Worm (Caenorhabditis elegans): ENCODE results near the gene C35C5.9.

- TF ChIP-seq W03F9.2 (tag; optimal IDR thresholded peaks at IDR 0.05) (no peak), him-1 (tag; optimal IDR thresholded peaks at IDR 0.05) (no peak)
Measured at ce11 chrX:11511231-11511630, 25.1 kb upstream of the C35C5.9 start, which contains the start of gene ccdc-149.
